Fruit fly (Drosophila melanogaster) whole organism, embryonic: ENCODE data around the gene ftz-f1.

ENCODE experiments used
- Aef1 ChIP-seq: fragments of 200-800 bp; sonication (Bioruptor generic); IDR thresholded peaks from 3 replicates; pipeline ENCODE4 v1.3.6; 2022; ENCODE audit warnings: missing biosample characterization, missing genetic modification characterization
- CG10565 ChIP-seq: fragments of 200-800 bp; sonication (Bioruptor generic); optimal IDR thresholded peaks from 3 replicates; lab custom pipeline; 2016; ENCODE audit warnings: missing biosample characterization, mild to moderate bottlenecking, missing genetic modification characterization
- CG11504 ChIP-seq: fragments of 200-800 bp; sonication (Bioruptor generic); optimal IDR thresholded peaks from 3 replicates; lab custom pipeline; 2019; ENCODE audit warnings: missing biosample characterization, mild to moderate bottlenecking, missing genetic modification characterization, moderate library complexity
- CG11695 ChIP-seq: fragments of 200-800 bp; sonication (Bioruptor generic); IDR thresholded peaks from 3 replicates; pipeline ENCODE4 v1.3.6; 2022; ENCODE audit warnings: missing biosample characterization, missing genetic modification characterization
- CG12104 ChIP-seq: fragments of 200-800 bp; sonication (Bioruptor generic); optimal IDR thresholded peaks from 3 replicates; lab custom pipeline; 2016; ENCODE audit warnings: missing biosample characterization, missing genetic modification characterization
- CG12219 ChIP-seq: fragments of 200-800 bp; sonication (Bioruptor generic); optimal IDR thresholded peaks from 3 replicates; lab custom pipeline; 2018; ENCODE audit warnings: missing biosample characterization, mild to moderate bottlenecking, missing genetic modification characterization
- CG1233 ChIP-seq: fragments of 200-800 bp; sonication (Bioruptor generic); optimal IDR thresholded peaks from 4 replicates; lab custom pipeline; 2018; ENCODE audit warnings: missing biosample characterization, mild to moderate bottlenecking, missing genetic modification characterization
- CG12391 ChIP-seq: fragments of 200-800 bp; sonication (Bioruptor generic); optimal IDR thresholded peaks from 3 replicates; lab custom pipeline; 2018; ENCODE audit warnings: missing biosample characterization, mild to moderate bottlenecking, missing genetic modification characterization, moderate library complexity
- CG13424 ChIP-seq: fragments of 200-800 bp; sonication (Bioruptor generic); optimal IDR thresholded peaks from 2 replicates; lab custom pipeline; 2019; ENCODE audit warnings: missing biosample characterization, mild to moderate bottlenecking, missing genetic modification characterization, moderate library complexity
- CG14441 ChIP-seq: fragments of 200-800 bp; sonication (Bioruptor generic); IDR thresholded peaks from 2 replicates; pipeline ENCODE4 v1.3.6; 2022; ENCODE audit warnings: missing biosample characterization, missing genetic modification characterization
- CG14667 ChIP-seq: fragments of 200-800 bp; sonication (Bioruptor generic); IDR thresholded peaks from 2 replicates; pipeline ENCODE4 v1.3.6; 2022; ENCODE audit warnings: missing biosample characterization, missing genetic modification characterization
- CG1529 ChIP-seq: fragments of 200-800 bp; sonication (Bioruptor generic); optimal IDR thresholded peaks from 3 replicates; lab custom pipeline; 2018; ENCODE audit warnings: missing biosample characterization, missing genetic modification characterization
- CG15601 ChIP-seq: fragments of 200-800 bp; sonication (Bioruptor generic); optimal IDR thresholded peaks from 3 replicates; lab custom pipeline; 2019; ENCODE audit warnings: missing biosample characterization, mild to moderate bottlenecking, missing genetic modification characterization, moderate library complexity
- CG17328 ChIP-seq: fragments of 200-800 bp; sonication (Bioruptor generic); IDR thresholded peaks from 2 replicates; pipeline ENCODE4 v1.3.6; 2022; ENCODE audit warnings: missing biosample characterization, missing genetic modification characterization
- CG2199 ChIP-seq: fragments of 200-800 bp; sonication (Bioruptor generic); IDR thresholded peaks from 3 replicates; pipeline ENCODE4 v1.3.6; 2022; ENCODE audit warnings: missing biosample characterization, missing genetic modification characterization
- CG2889 ChIP-seq: fragments of 200-800 bp; sonication (Bioruptor generic); IDR thresholded peaks from 3 replicates; pipeline ENCODE4 v1.3.6; 2022; ENCODE audit warnings: missing biosample characterization, missing genetic modification characterization
- CG32767 ChIP-seq: fragments of 200-800 bp; sonication (Bioruptor generic); IDR thresholded peaks from 2 replicates; pipeline ENCODE4 v1.3.6; 2022; ENCODE audit warnings: missing biosample characterization, missing genetic modification characterization
- CG3281 ChIP-seq: fragments of 200-800 bp; sonication (Bioruptor generic); optimal IDR thresholded peaks from 3 replicates; lab custom pipeline; 2017; ENCODE audit warnings: missing biosample characterization, mild to moderate bottlenecking, missing genetic modification characterization
- CG33213 ChIP-seq: fragments of 200-800 bp; sonication (Bioruptor generic); optimal IDR thresholded peaks from 3 replicates; lab custom pipeline; 2016; ENCODE audit warnings: missing biosample characterization, missing genetic modification characterization
- CG4424 ChIP-seq: fragments of 200-800 bp; sonication (Bioruptor generic); optimal IDR thresholded peaks from 3 replicates; lab custom pipeline; 2016; ENCODE audit warnings: missing biosample characterization, missing genetic modification characterization
- CG6254 ChIP-seq: fragments of 200-800 bp; sonication (Bioruptor generic); optimal IDR thresholded peaks from 3 replicates; lab custom pipeline; 2017; ENCODE audit warnings: mild to moderate bottlenecking, missing biosample characterization, missing genetic modification reagents, missing genetic modification characterization
- CG6683 ChIP-seq: fragments of 200-800 bp; sonication (Bioruptor generic); optimal IDR thresholded peaks from 2 replicates; lab custom pipeline; 2017; ENCODE audit warnings: missing biosample characterization, mild to moderate bottlenecking, missing genetic modification characterization, missing genetic modification reagents
- CG7372 ChIP-seq: fragments of 200-800 bp; sonication (Bioruptor generic); IDR thresholded peaks from 2 replicates; pipeline ENCODE4 v1.3.6; 2022; ENCODE audit warnings: missing biosample characterization, missing genetic modification characterization
- CG8359 ChIP-seq: fragments of 200-800 bp; sonication (Bioruptor generic); optimal IDR thresholded peaks from 2 replicates; lab custom pipeline; 2017; ENCODE audit warnings: missing biosample characterization, mild to moderate bottlenecking, missing genetic modification characterization, borderline replicate concordance
- Camta ChIP-seq: fragments of 200-800 bp; sonication (Bioruptor generic); optimal IDR thresholded peaks from 2 replicates; lab custom pipeline; 2016; ENCODE audit warnings: missing biosample characterization, missing genetic modification characterization
- E2f1 ChIP-seq: fragments of 200-800 bp; sonication (Bioruptor generic); IDR thresholded peaks from 2 replicates; pipeline ENCODE4 v1.3.6; 2022; ENCODE audit warnings: missing biosample characterization, missing genetic modification characterization
- Ets65A ChIP-seq: fragments of 200-800 bp; sonication (Bioruptor generic); peaks from one replicate; lab custom pipeline; 2016; ENCODE audit warnings: missing biosample characterization, missing genetic modification characterization
- Fer1 ChIP-seq: fragments of 200-800 bp; sonication (Bioruptor generic); optimal IDR thresholded peaks from 2 replicates; lab custom pipeline; 2017; ENCODE audit warnings: missing biosample characterization, mild to moderate bottlenecking, missing genetic modification characterization
- HHEX ChIP-seq: fragments of 200-800 bp; sonication (Bioruptor generic); optimal IDR thresholded peaks from 3 replicates; lab custom pipeline; 2017; ENCODE audit warnings: missing biosample characterization, mild to moderate bottlenecking, missing genetic modification characterization, missing genetic modification reagents
- HLH4C ChIP-seq: fragments of 200-800 bp; sonication (Bioruptor generic); IDR thresholded peaks from 3 replicates; pipeline ENCODE4 v1.3.6; 2022; ENCODE audit warnings: missing biosample characterization, missing genetic modification characterization; ENCODE audit not compliant: partially characterized antibody
- Hr78 ChIP-seq, 2 experiments: fragments of 200-800 bp in 1 of 2; fragments of >200 bp in 1 of 2; sonication (Bioruptor generic) in 1 of 2; optimal IDR thresholded peaks; 2 replicates each; lab custom pipeline; 2017 to 2019; ENCODE audit warnings: missing biosample characterization in 2 of 2, missing genetic modification characterization in 2 of 2, mild to moderate bottlenecking in 1 of 2, moderate library complexity in 1 of 2
- Lhr ChIP-seq: fragments of 200-800 bp; sonication (Bioruptor generic); optimal IDR thresholded peaks from 3 replicates; lab custom pipeline; 2017; ENCODE audit warnings: mild to moderate bottlenecking, missing biosample characterization, missing genetic modification reagents, missing genetic modification characterization
- Max ChIP-seq: fragments of 200-800 bp; sonication (Bioruptor generic); optimal IDR thresholded peaks from 2 replicates; lab custom pipeline; 2016; ENCODE audit warnings: missing biosample characterization, mild to moderate bottlenecking, missing genetic modification characterization
- Myb ChIP-seq: fragments of 200-800 bp; sonication (Bioruptor generic); optimal IDR thresholded peaks from 2 replicates; lab custom pipeline; 2016; ENCODE audit warnings: missing biosample characterization, missing genetic modification characterization
- Oli ChIP-seq: fragments of 200-800 bp; sonication (Bioruptor generic); optimal IDR thresholded peaks from 2 replicates; lab custom pipeline; 2018; ENCODE audit warnings: missing biosample characterization, mild to moderate bottlenecking, missing genetic modification characterization, moderate library complexity
- Side ChIP-seq: fragments of 200-800 bp; sonication (Bioruptor generic); optimal IDR thresholded peaks from 2 replicates; lab custom pipeline; 2016; ENCODE audit warnings: missing biosample characterization, missing genetic modification characterization
- ac ChIP-seq: fragments of 200-800 bp; sonication (Bioruptor generic); optimal IDR thresholded peaks from 3 replicates; lab custom pipeline; 2017; ENCODE audit warnings: missing biosample characterization, mild to moderate bottlenecking, missing genetic modification characterization
- ato ChIP-seq: fragments of 200-800 bp; sonication (Bioruptor generic); IDR thresholded peaks from 2 replicates; pipeline ENCODE4 v1.3.6; 2022; ENCODE audit warnings: missing biosample characterization, missing genetic modification characterization; ENCODE audit not compliant: partially characterized antibody
- br ChIP-seq: fragments of >200 bp; optimal IDR thresholded peaks from 2 replicates; lab custom pipeline; 2017
- cas ChIP-seq: fragments of 200-800 bp; sonication (Bioruptor generic); IDR thresholded peaks from 2 replicates; pipeline ENCODE4 v1.3.6; 2022; ENCODE audit warnings: missing biosample characterization, missing genetic modification characterization
- caup ChIP-seq: fragments of 200-800 bp; sonication (Bioruptor generic); optimal IDR thresholded peaks from 3 replicates; lab custom pipeline; 2017; ENCODE audit warnings: missing biosample characterization, mild to moderate bottlenecking, missing genetic modification characterization, moderate library complexity; ENCODE audit not compliant: severe bottlenecking
- h ChIP-seq: fragments of >200 bp; optimal IDR thresholded peaks from 2 replicates; lab custom pipeline; 2017
- ham ChIP-seq: fragments of 200-800 bp; sonication (Bioruptor generic); IDR thresholded peaks from 2 replicates; pipeline ENCODE4 v1.3.6; 2022; ENCODE audit warnings: missing biosample characterization, missing genetic modification characterization
- insv ChIP-seq, 2 experiments: fragments of 200-800 bp; sonication (Bioruptor generic); optimal IDR thresholded peaks; 3 replicates each; lab custom pipeline; 2016 to 2018; ENCODE audit warnings: missing biosample characterization in 2 of 2, missing genetic modification characterization in 2 of 2
- jigr1 ChIP-seq: fragments of 200-800 bp; sonication (Bioruptor generic); IDR thresholded peaks from 3 replicates; pipeline ENCODE4 v1.3.6; 2022; ENCODE audit warnings: missing biosample characterization, missing genetic modification characterization
- lbe ChIP-seq: fragments of 200-800 bp; sonication (Bioruptor generic); optimal IDR thresholded peaks from 2 replicates; lab custom pipeline; 2016; ENCODE audit warnings: missing biosample characterization, mild to moderate bottlenecking, missing genetic modification characterization
- luna ChIP-seq: fragments of 200-800 bp; sonication (Bioruptor generic); optimal IDR thresholded peaks from 2 replicates; lab custom pipeline; 2016; ENCODE audit warnings: missing biosample characterization, missing genetic modification characterization
- ssp ChIP-seq: fragments of 200-800 bp; sonication (Bioruptor generic); IDR thresholded peaks from 2 replicates; pipeline ENCODE4 v1.3.6; 2022; ENCODE audit warnings: missing biosample characterization, missing genetic modification characterization
- unpg ChIP-seq: fragments of 200-800 bp; sonication (Bioruptor generic); optimal IDR thresholded peaks from 3 replicates; lab custom pipeline; 2018; ENCODE audit warnings: missing biosample characterization, mild to moderate bottlenecking, missing genetic modification characterization, moderate library complexity
- vfl ChIP-seq: fragments of 200-800 bp; sonication (Bioruptor generic); optimal IDR thresholded peaks from 2 replicates; lab custom pipeline; 2016; ENCODE audit warnings: missing biosample characterization, missing genetic modification characterization
- vvl ChIP-seq: fragments of 200-800 bp; sonication (Bioruptor generic); IDR thresholded peaks from 2 replicates; pipeline ENCODE4 v1.3.6; 2022; ENCODE audit warnings: missing biosample characterization, missing genetic modification characterization

Gene ftz-f1

dm6 chr3L:18784562-18784961 lies 16.5 kb downstream of the ftz-f1 start (continued):
- TF ChIP-seq CG14667 (peak; percentile 67; the same call in 1 of the 2 replicates), CG33213 (GFP tag; lab: Kevin White, UChicago) (peak; percentile 19), CG11504 (tag; lab: Kevin White, UChicago) (peak; percentile 79), CG32767 (GFP tag; lab: Robert Waterston, UW) (peak; percentile 41; the same call in 1 of the 2 replicates), Max (no peak), unpg (peak; percentile 72), CG13424 (tag; lab: Kevin White, UChicago) (peak; percentile 66), CG2199 (GFP tag; lab: Robert Waterston, UW) (peak; percentile 31; the same call in 1 of the 3 replicates), CG7372 (GFP tag; lab: Robert Waterston, UW) (peak; percentile 18; the same call in 1 of the 2 replicates), HLH4C (GFP tag; lab: Robert Waterston, UW) (peak; percentile 61; the same call in 2 of the 3 replicates), CG6683 (no peak), Aef1 (GFP tag; lab: Robert Waterston, UW) (peak; percentile 72), Oli (tag; lab: Kevin White, UChicago) (peak; percentile 76), caup (GFP tag; lab: Kevin White, UChicago) (peak; percentile 48), vvl (peak; percentile 88), cas (GFP tag; lab: Robert Waterston, UW) (no peak), Camta (GFP tag; lab: Kevin White, UChicago) (peak; percentile 32), CG14441 (GFP tag; lab: Robert Waterston, UW) (peak; percentile 90), HHEX (GFP tag; lab: Kevin White, UChicago) (peak; percentile 41), Side (GFP tag; lab: Kevin White, UChicago) (no peak), Myb (peak; percentile 6), lbe (GFP tag; lab: Kevin White, UChicago) (no peak), ssp (GFP tag; lab: Robert Waterston, UW) (peak; percentile 32; the same call in 1 of the 2 replicates), Hr78 (GFP tag; optimal IDR thresholded peaks at IDR 0.05; lab: Kevin White, UChicago) (no peak), CG15601 (tag; lab: Kevin White, UChicago) (no peak), CG3281 (GFP tag; lab: Kevin White, UChicago) (peak; percentile 38), insv (GFP tag; optimal IDR thresholded peaks at IDR 0.05; lab: Kevin White, UChicago) (no peak), CG6254 (no peak), CG11695 (peak; percentile 65), CG8359 (no peak), ac (no peak), CG12391 (tag; lab: Kevin White, UChicago) (peak; percentile 58), h (lab: Kevin White, UChicago) (no peak), CG12219 (GFP tag; lab: Kevin White, UChicago) (peak; percentile 49), luna (GFP tag; lab: Kevin White, UChicago) (no peak), CG1233 (GFP tag; lab: Kevin White, UChicago) (peak; percentile 32), br (no peak), vfl (GFP tag; lab: Kevin White, UChicago) (no peak), CG2889 (GFP tag; lab: Robert Waterston, UW) (peak; percentile 61; the same call in 2 of the 3 replicates), Ets65A (peak; percentile 95), CG17328 (GFP tag; lab: Robert Waterston, UW) (peak; percentile 67), CG1529 (GFP tag; lab: Kevin White, UChicago) (no peak), CG4424 (peak; percentile 32), jigr1 (GFP tag; lab: Robert Waterston, UW) (0 out of 3 replicates have a peak, but pooled peaks have one; percentile 8), Fer1 (GFP tag; lab: Kevin White, UChicago) (peak; percentile 37), E2f1 (GFP tag; lab: Robert Waterston, UW) (peak; percentile 63), ato (GFP tag; lab: Robert Waterston, UW) (no peak), Lhr (GFP tag; lab: Kevin White, UChicago) (no peak), CG10565 (no peak), ham (GFP tag; lab: Robert Waterston, UW) (no peak), CG12104 (peak; percentile 15)
